Worm (Caenorhabditis elegans): Measurements from ENCODE around the gene mig-15.
A peak's percentile ranks its signal among the peaks of the same experiment; 100 is the strongest.

Gene mig-15

DNA sequence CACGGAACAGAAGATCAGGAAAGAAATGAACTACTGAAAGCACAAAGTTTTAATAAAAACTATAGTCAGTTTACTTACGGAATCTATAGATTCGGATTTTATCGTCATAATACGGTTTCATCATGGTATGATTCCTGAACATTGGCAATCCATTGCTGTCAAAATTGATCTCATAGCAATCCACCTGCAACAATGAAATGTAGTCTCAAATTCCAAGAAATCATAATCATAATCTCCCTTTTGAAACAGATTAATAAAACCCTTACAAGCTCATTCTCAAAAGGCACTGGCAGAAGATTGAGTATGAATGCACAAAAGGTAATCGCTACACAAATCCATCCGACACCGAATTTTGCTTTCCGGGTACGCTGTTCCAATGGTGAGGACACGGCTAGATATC, 33.9 kb upstream of the mig-15 start:
- no peak for TF ChIP-seq zag-1 (tag; optimal IDR thresholded peaks at IDR 0.05)
- no peak for TF ChIP-seq peb-1 (tag; optimal IDR thresholded peaks at IDR 0.05)
- TF ChIP-seq ama-1 (optimal IDR thresholded peaks at IDR 0.05): no peak
- TF ChIP-seq unc-39 (tag; optimal IDR thresholded peaks at IDR 0.05): no peak
- no peak for TF ChIP-seq blmp-1 (tag; optimal IDR thresholded peaks at IDR 0.05; ENCODE audit: insufficient read depth)
- no peak for TF ChIP-seq sma-9 (GFP tag; optimal IDR thresholded peaks at IDR 0.05)
- TF ChIP-seq sma-9 (tag; optimal IDR thresholded peaks at IDR 0.05): no peak
- no peak for TF ChIP-seq nhr-11 (tag; optimal IDR thresholded peaks at IDR 0.05)
- TF ChIP-seq Y55F3AM.14 (GFP tag; optimal IDR thresholded peaks at IDR 0.05): no peak
- no peak for TF ChIP-seq nhr-77 (tag; optimal IDR thresholded peaks at IDR 0.05)
- no peak for TF ChIP-seq nhr-6 (tag; optimal IDR thresholded peaks at IDR 0.05)

DNA sequence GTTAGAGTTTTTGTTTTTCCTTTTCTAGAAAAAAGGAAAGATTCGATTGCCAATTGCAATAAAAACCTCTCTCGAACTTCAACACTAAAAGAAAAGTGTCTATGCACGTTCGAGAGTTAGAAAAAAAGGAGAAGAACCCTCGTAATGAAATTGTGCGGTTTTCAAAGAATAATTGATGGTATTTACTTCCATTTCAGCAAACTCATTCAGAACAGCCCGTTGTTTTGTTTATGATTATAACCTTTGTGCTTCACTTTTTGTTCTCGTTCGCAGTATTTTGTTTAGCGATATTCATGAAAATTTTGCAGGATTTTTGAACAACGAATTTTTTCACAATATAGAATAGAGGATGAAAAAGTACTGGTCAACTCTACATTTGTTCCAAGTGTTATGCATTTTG, 25.5 kb upstream of the mig-15 start, which contains the start of gene lgc-41:
TSS of gene lgc-41 (plus strand) at position 301 of the 400 bp plus-strand sequence.
- TF ChIP-seq nhr-11 (tag; optimal IDR thresholded peaks at IDR 0.05) (no peak), alr-1 (tag; optimal IDR thresholded peaks at IDR 0.05) (no peak), ama-1 (optimal IDR thresholded peaks at IDR 0.05) (no peak), blmp-1 (tag; optimal IDR thresholded peaks at IDR 0.05; ENCODE audit: insufficient read depth) (no peak), nhr-21 (tag; optimal IDR thresholded peaks at IDR 0.05) (no peak), ztf-11 (tag; optimal IDR thresholded peaks at IDR 0.05) (no peak), lsy-2 (tag; optimal IDR thresholded peaks at IDR 0.05) (no peak), unc-55 (GFP tag; optimal IDR thresholded peaks at IDR 0.05) (no peak), nhr-6 (tag; optimal IDR thresholded peaks at IDR 0.05) (no peak), ZK546.5 (tag; optimal IDR thresholded peaks at IDR 0.05) (no peak), elt-1 (tag; optimal IDR thresholded peaks at IDR 0.05) (no peak), nhr-10 (tag; optimal IDR thresholded peaks at IDR 0.05) (no peak), unc-39 (tag; optimal IDR thresholded peaks at IDR 0.05) (no peak), nhr-12 (tag; optimal IDR thresholded peaks at IDR 0.05) (no peak)

DNA sequence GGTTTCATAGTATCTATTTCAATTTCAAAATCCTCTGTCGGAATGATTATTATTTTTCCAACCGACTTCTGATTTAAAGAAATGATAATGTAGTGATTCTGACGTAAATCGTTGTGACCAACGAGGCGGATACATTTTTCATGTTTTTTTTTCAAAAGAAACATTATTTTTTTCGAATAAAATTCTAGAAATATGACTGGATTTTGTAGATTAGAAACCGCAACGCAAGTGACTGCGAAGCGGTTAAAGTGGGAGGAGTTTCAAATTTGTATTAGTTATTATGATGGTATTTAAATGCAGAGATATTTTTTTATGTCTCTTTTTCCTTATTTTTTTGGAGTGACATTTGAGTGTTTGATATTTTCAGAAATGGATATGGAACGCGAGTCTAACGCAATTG, 18.5 kb upstream of the mig-15 start, which contains the start of gene C39B10.5:
TSS of gene C39B10.5 (plus strand) at position 362 of the 400 bp plus-strand sequence.
- TF ChIP-seq mdl-1 (tag; optimal IDR thresholded peaks at IDR 0.05): no peak
- peak; percentile 10 for TF ChIP-seq C34F6.9 (tag; optimal IDR thresholded peaks at IDR 0.05)
- TF ChIP-seq nhr-12 (tag; optimal IDR thresholded peaks at IDR 0.05): no peak
- TF ChIP-seq lsy-2 (tag; optimal IDR thresholded peaks at IDR 0.05): peak in 1 of 2 experiments; percentile 63

DNA sequence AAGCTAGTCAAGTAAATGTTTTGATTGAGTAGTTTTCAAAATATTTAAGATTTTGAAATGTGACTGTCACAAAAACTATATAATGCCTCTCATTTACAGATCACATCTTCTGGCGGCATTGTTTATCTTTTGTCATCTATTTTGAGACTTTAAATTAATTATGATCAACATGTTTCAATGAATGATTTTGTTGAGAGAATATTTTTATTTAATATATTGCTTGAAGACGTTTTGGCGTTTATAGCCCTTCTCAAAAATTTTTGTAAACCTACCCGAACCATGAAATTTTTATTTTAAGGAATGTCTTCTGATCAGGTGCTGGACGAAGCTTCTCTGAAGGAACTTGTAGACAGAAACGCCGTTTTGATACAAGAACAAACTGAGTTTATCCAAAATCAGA, 16.2 kb upstream of the mig-15 start, which contains the start of gene C39B10.4:
TSS of gene C39B10.4 (plus strand) at position 301 of the 400 bp plus-strand sequence.
- TF ChIP-seq sma-9 (GFP tag; optimal IDR thresholded peaks at IDR 0.05) (no peak), sma-9 (tag; optimal IDR thresholded peaks at IDR 0.05) (no peak), egl-27 (tag; optimal IDR thresholded peaks at IDR 0.05) (no peak), lsy-2 (tag; optimal IDR thresholded peaks at IDR 0.05) (no peak), F13H6.1 (tag; optimal IDR thresholded peaks at IDR 0.05) (no peak), zag-1 (tag; optimal IDR thresholded peaks at IDR 0.05) (no peak), fos-1 (tag; optimal IDR thresholded peaks at IDR 0.05) (no peak), snpc-4 (tag; optimal IDR thresholded peaks at IDR 0.05) (no peak), mab-5 (tag; optimal IDR thresholded peaks at IDR 0.05) (no peak), sem-4 (tag; optimal IDR thresholded peaks at IDR 0.05) (no peak), ztf-1 (GFP tag; conservative IDR thresholded peaks at IDR 0.05) (no peak), crh-2 (tag; optimal IDR thresholded peaks at IDR 0.05) (no peak), nhr-10 (tag; optimal IDR thresholded peaks at IDR 0.05) (no peak), alr-1 (tag; optimal IDR thresholded peaks at IDR 0.05) (no peak), lin-39 (tag; optimal IDR thresholded peaks at IDR 0.05) (no peak)

DNA sequence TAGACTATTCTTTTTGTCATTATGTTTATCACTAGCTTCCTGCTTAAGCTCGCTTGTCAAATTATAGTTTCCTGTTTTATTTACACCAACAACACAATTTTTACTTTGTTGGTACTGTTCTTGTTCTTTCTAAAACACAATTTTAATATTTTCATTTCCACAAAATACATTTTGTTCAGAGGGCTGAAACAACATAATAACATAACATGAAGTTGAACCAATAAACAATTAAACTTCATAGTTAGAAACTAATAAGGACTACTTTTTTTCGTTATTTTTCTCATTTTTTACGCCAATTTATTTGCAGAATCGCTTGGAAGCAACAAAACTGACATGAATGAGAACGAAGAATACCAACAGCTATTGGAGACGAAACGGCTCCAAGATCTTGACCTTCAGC, 15.4 kb upstream of the mig-15 start, which contains the start of gene C39B10.3:
TSS of gene C39B10.3 (plus strand) at position 301 of the 400 bp plus-strand sequence.
- no peak for TF ChIP-seq C34F6.9 (tag; optimal IDR thresholded peaks at IDR 0.05)
- no peak for TF ChIP-seq Y55F3AM.14 (GFP tag; optimal IDR thresholded peaks at IDR 0.05)
- no peak for TF ChIP-seq mab-5 (tag; optimal IDR thresholded peaks at IDR 0.05)
- TF ChIP-seq ama-1 (optimal IDR thresholded peaks at IDR 0.05): no peak
- no peak for TF ChIP-seq dmd-4 (tag; optimal IDR thresholded peaks at IDR 0.05)
- TF ChIP-seq peb-1 (tag; optimal IDR thresholded peaks at IDR 0.05): no peak
- TF ChIP-seq fos-1 (tag; optimal IDR thresholded peaks at IDR 0.05): no peak
- no peak for TF ChIP-seq unc-62 (GFP tag; optimal IDR thresholded peaks at IDR 0.05)
- TF ChIP-seq elt-1 (tag; optimal IDR thresholded peaks at IDR 0.05): no peak
- TF ChIP-seq lsy-2 (tag; optimal IDR thresholded peaks at IDR 0.05): no peak
- no peak for TF ChIP-seq aly-2 (tag; optimal IDR thresholded peaks at IDR 0.05)
- TF ChIP-seq ZK546.5 (tag; optimal IDR thresholded peaks at IDR 0.05): no peak

Measured in whole organism, L2 larva.